Worm (Caenorhabditis elegans) whole organism, late embryonic: Measurements from ENCODE around the gene F28C10.3.

Source experiments
- C38D4.7 ChIP-seq: fragments of 200-800 bp; sonication (Bioruptor generic); optimal IDR thresholded peaks from 2 replicates; lab custom pipeline; 2018; ENCODE audit warnings: mild to moderate bottlenecking, missing genetic modification characterization, moderate library complexity, missing compliant biosample characterization
- F13H6.1 ChIP-seq: sonication (generic microtip); optimal IDR thresholded peaks from 2 replicates; lab custom pipeline; 2016; ENCODE audit warnings: missing genetic modification characterization, missing compliant biosample characterization
- K02D7.2 ChIP-seq: sonication (generic microtip); optimal IDR thresholded peaks from 2 replicates; lab custom pipeline; 2017; ENCODE audit warnings: mild to moderate bottlenecking, missing genetic modification characterization, missing compliant biosample characterization
- K09A11.1 ChIP-seq: sonication (generic microtip); optimal IDR thresholded peaks from 2 replicates; lab custom pipeline; 2017; ENCODE audit warnings: antibody characterized with exemption, mild to moderate bottlenecking, missing genetic modification characterization, missing compliant biosample characterization; ENCODE audit not compliant: insufficient read depth
- T23F11.4 ChIP-seq: fragments of 200-800 bp; sonication (Bioruptor generic); optimal IDR thresholded peaks from 2 replicates; lab custom pipeline; 2018; ENCODE audit warnings: mild to moderate bottlenecking, missing genetic modification characterization, missing compliant biosample characterization
- Y22D7AL.16 ChIP-seq: sonication (generic microtip); optimal IDR thresholded peaks from 2 replicates; lab custom pipeline; 2016; ENCODE audit warnings: missing genetic modification characterization, missing compliant biosample characterization
- ahr-1 ChIP-seq: sonication (generic microtip); optimal IDR thresholded peaks from 2 replicates; lab custom pipeline; 2016; ENCODE audit warnings: missing genetic modification characterization, missing compliant biosample characterization
- ama-1 ChIP-seq: fragments of 150-350 bp; optimal IDR thresholded peaks from 2 replicates; lab custom pipeline; 2014
- ceh-14 ChIP-seq: sonication (generic microtip); optimal IDR thresholded peaks from 2 replicates; lab custom pipeline; 2016; ENCODE audit warnings: missing genotype, missing genetic modification characterization, missing compliant biosample characterization
- ceh-19 ChIP-seq: fragments of 200-800 bp; sonication (Bioruptor generic); optimal IDR thresholded peaks from 2 replicates; lab custom pipeline; 2018; ENCODE audit warnings: mild to moderate bottlenecking, missing genetic modification characterization, missing compliant biosample characterization
- ceh-2 ChIP-seq: sonication (generic microtip); optimal IDR thresholded peaks from 2 replicates; lab custom pipeline; 2016; ENCODE audit warnings: missing genotype, missing genetic modification characterization, missing compliant biosample characterization
- ceh-22 ChIP-seq: sonication (generic microtip); optimal IDR thresholded peaks from 2 replicates; lab custom pipeline; 2017; ENCODE audit warnings: missing biosample characterization, missing genetic modification characterization
- ceh-24 ChIP-seq: sonication (generic microtip); optimal IDR thresholded peaks from 2 replicates; lab custom pipeline; 2016; ENCODE audit warnings: mild to moderate bottlenecking, missing genetic modification characterization, missing compliant biosample characterization
- ceh-30 ChIP-seq: fragments of 150-350 bp; optimal IDR thresholded peaks from 2 replicates; lab custom pipeline; 2014; ENCODE audit warnings: missing biosample characterization, missing genetic modification characterization
- ceh-34 ChIP-seq: sonication (generic microtip); optimal IDR thresholded peaks from 2 replicates; lab custom pipeline; 2016; ENCODE audit warnings: mild to moderate bottlenecking, missing genetic modification characterization, missing compliant biosample characterization
- ceh-45 ChIP-seq: fragments of 200-800 bp; sonication (Bioruptor generic); IDR thresholded peaks from 2 replicates; pipeline ENCODE4 v1.3.6; 2022; ENCODE audit warnings: missing genetic modification reagents, missing genetic modification characterization, missing compliant biosample characterization
- ceh-48 ChIP-seq: sonication (generic microtip); optimal IDR thresholded peaks from 2 replicates; lab custom pipeline; 2016; ENCODE audit warnings: missing genetic modification characterization, inconsistent platforms, missing compliant biosample characterization
- ceh-9 ChIP-seq: sonication (generic microtip); optimal IDR thresholded peaks from 2 replicates; lab custom pipeline; 2016; ENCODE audit warnings: mild to moderate bottlenecking, missing genetic modification characterization, inconsistent platforms, missing compliant biosample characterization
- che-1 ChIP-seq: sonication (generic microtip); optimal IDR thresholded peaks from 2 replicates; lab custom pipeline; 2016; ENCODE audit warnings: mild to moderate bottlenecking, missing genetic modification characterization, missing compliant biosample characterization
- dmd-4 ChIP-seq: sonication (generic microtip); optimal IDR thresholded peaks from 2 replicates; lab custom pipeline; 2016; ENCODE audit warnings: borderline replicate concordance, missing genetic modification characterization, missing compliant biosample characterization
- dve-1 ChIP-seq: sonication (generic microtip); optimal IDR thresholded peaks from 2 replicates; lab custom pipeline; 2017; ENCODE audit warnings: antibody characterized with exemption, mild to moderate bottlenecking, missing genetic modification characterization, missing compliant biosample characterization
- elt-2 ChIP-seq: sonication (generic microtip); optimal IDR thresholded peaks from 2 replicates; lab custom pipeline; 2016; ENCODE audit warnings: missing genetic modification reagents, missing genetic modification characterization, missing compliant biosample characterization
- ets-4 ChIP-seq: sonication (generic microtip); optimal IDR thresholded peaks from 2 replicates; lab custom pipeline; 2016; ENCODE audit warnings: missing genetic modification characterization, missing compliant biosample characterization
- fkh-10 ChIP-seq: fragments of 150-350 bp; optimal IDR thresholded peaks from 2 replicates; lab custom pipeline; 2014; ENCODE audit warnings: missing biosample characterization, missing genetic modification reagents, missing genetic modification characterization
- fkh-6 ChIP-seq: sonication (generic microtip); optimal IDR thresholded peaks from 2 replicates; lab custom pipeline; 2016; ENCODE audit warnings: missing genetic modification characterization, missing compliant biosample characterization
- gmeb-2 ChIP-seq: sonication (generic microtip); optimal IDR thresholded peaks from 2 replicates; lab custom pipeline; 2016; ENCODE audit warnings: missing genetic modification characterization, inconsistent platforms, missing compliant biosample characterization
- hlh-13 ChIP-seq: fragments of 200-800 bp; sonication (Bioruptor generic); optimal IDR thresholded peaks from 2 replicates; lab custom pipeline; 2018; ENCODE audit warnings: mild to moderate bottlenecking, missing genetic modification characterization, missing compliant biosample characterization
- hlh-15 ChIP-seq: sonication (generic microtip); optimal IDR thresholded peaks from 2 replicates; lab custom pipeline; 2016; ENCODE audit warnings: missing genetic modification characterization, missing compliant biosample characterization
- hlh-6 ChIP-seq: sonication (generic microtip); optimal IDR thresholded peaks from 2 replicates; lab custom pipeline; 2016; ENCODE audit warnings: missing genotype, missing genetic modification characterization, missing compliant biosample characterization
- hlh-8 ChIP-seq: sonication (generic microtip); optimal IDR thresholded peaks from 2 replicates; lab custom pipeline; 2016; ENCODE audit warnings: missing genotype, missing genetic modification characterization, missing compliant biosample characterization
- lim-6 ChIP-seq: sonication (generic microtip); optimal IDR thresholded peaks from 2 replicates; lab custom pipeline; 2016; ENCODE audit warnings: missing genetic modification characterization, missing compliant biosample characterization
- lin-11 ChIP-seq: fragments of 200-800 bp; sonication (Bioruptor generic); optimal IDR thresholded peaks from 2 replicates; lab custom pipeline; 2018; ENCODE audit warnings: mild to moderate bottlenecking, missing genetic modification characterization, missing compliant biosample characterization
- madf-2 ChIP-seq: sonication (generic microtip); optimal IDR thresholded peaks from 2 replicates; lab custom pipeline; 2017; ENCODE audit warnings: missing genetic modification characterization, missing compliant biosample characterization
- nhr-11 ChIP-seq: fragments of 150-350 bp; optimal IDR thresholded peaks from 2 replicates; lab custom pipeline; 2014; ENCODE audit warnings: missing biosample characterization, missing genetic modification characterization
- odd-2 ChIP-seq: sonication (generic microtip); optimal IDR thresholded peaks from 2 replicates; lab custom pipeline; 2017; ENCODE audit warnings: antibody characterized with exemption, mild to moderate bottlenecking, missing genetic modification characterization, missing compliant biosample characterization
- pag-3 ChIP-seq: sonication (generic microtip); optimal IDR thresholded peaks from 2 replicates; lab custom pipeline; 2016; ENCODE audit warnings: missing compliant biosample characterization, missing genetic modification characterization, borderline replicate concordance
- pat-9 ChIP-seq: fragments of 200-800 bp; sonication (Bioruptor generic); optimal IDR thresholded peaks from 2 replicates; lab custom pipeline; 2018; ENCODE audit warnings: mild to moderate bottlenecking, missing genetic modification characterization, moderate library complexity, missing compliant biosample characterization
- pax-1 ChIP-seq: fragments of 150-350 bp; optimal IDR thresholded peaks from 2 replicates; lab custom pipeline; 2014; ENCODE audit warnings: missing biosample characterization, missing genetic modification characterization
- pha-2 ChIP-seq: sonication (generic microtip); optimal IDR thresholded peaks from 2 replicates; lab custom pipeline; 2017; ENCODE audit warnings: mild to moderate bottlenecking, missing genetic modification characterization, missing compliant biosample characterization
- pqm-1 ChIP-seq: sonication (generic microtip); optimal IDR thresholded peaks from 2 replicates; lab custom pipeline; 2016; ENCODE audit warnings: missing genetic modification characterization, missing compliant biosample characterization
- pros-1 ChIP-seq: fragments of 150-350 bp; optimal IDR thresholded peaks from 2 replicates; lab custom pipeline; 2014; ENCODE audit warnings: missing biosample characterization, missing genetic modification reagents, missing genetic modification characterization
- rnt-1 ChIP-seq: sonication (generic microtip); optimal IDR thresholded peaks from 2 replicates; lab custom pipeline; 2016; ENCODE audit warnings: missing genetic modification characterization, missing compliant biosample characterization
- sdc-2 ChIP-seq: sonication (generic microtip); optimal IDR thresholded peaks from 2 replicates; lab custom pipeline; 2016; ENCODE audit warnings: missing genotype, missing genetic modification characterization, missing compliant biosample characterization
- sox-2 ChIP-seq: fragments of 200-800 bp; sonication (Bioruptor generic); IDR thresholded peaks from 2 replicates; pipeline ENCODE4 v1.3.6; 2022; ENCODE audit warnings: missing genetic modification reagents, missing genetic modification characterization, missing compliant biosample characterization
- sox-4 ChIP-seq: sonication (generic microtip); optimal IDR thresholded peaks from 2 replicates; lab custom pipeline; 2017; ENCODE audit warnings: mild to moderate bottlenecking, missing genetic modification characterization, inconsistent platforms, missing compliant biosample characterization
- tbx-2 ChIP-seq: sonication (generic microtip); optimal IDR thresholded peaks from 2 replicates; lab custom pipeline; 2016; ENCODE audit warnings: missing genetic modification characterization, missing compliant biosample characterization
- tbx-7 ChIP-seq: sonication (generic microtip); optimal IDR thresholded peaks from 2 replicates; lab custom pipeline; 2016; ENCODE audit warnings: missing genotype, missing genetic modification characterization, missing compliant biosample characterization
- ttx-3 ChIP-seq: sonication (generic microtip); optimal IDR thresholded peaks from 2 replicates; lab custom pipeline; 2016; ENCODE audit warnings: missing genetic modification reagents, missing genetic modification characterization, missing compliant biosample characterization
- unc-3 ChIP-seq, 2 experiments: fragments of 200-800 bp in 1 of 2; sonication (Bioruptor generic) in 1 of 2; sonication (generic microtip) in 1 of 2; conservative IDR thresholded peaks in 1 of 2; optimal IDR thresholded peaks in 1 of 2; 2 replicates each; pipeline versions ENCODE4 v1.3.6 to Lab custom; 2016 to 2022; ENCODE audit warnings: missing compliant biosample characterization in 2 of 2, missing genetic modification characterization in 2 of 2, missing genetic modification reagents in 1 of 2
- unc-55 ChIP-seq: sonication (generic microtip); optimal IDR thresholded peaks from 2 replicates; lab custom pipeline; 2017; ENCODE audit warnings: missing biosample characterization, missing genetic modification reagents, missing genetic modification characterization
- unc-86 ChIP-seq: sonication (generic microtip); optimal IDR thresholded peaks from 2 replicates; lab custom pipeline; 2016; ENCODE audit warnings: missing genetic modification characterization, missing compliant biosample characterization
- ztf-16 ChIP-seq: sonication (generic microtip); optimal IDR thresholded peaks from 2 replicates; lab custom pipeline; 2017; ENCODE audit warnings: missing genetic modification characterization, missing compliant biosample characterization

The F28C10.3 gene

DNA sequence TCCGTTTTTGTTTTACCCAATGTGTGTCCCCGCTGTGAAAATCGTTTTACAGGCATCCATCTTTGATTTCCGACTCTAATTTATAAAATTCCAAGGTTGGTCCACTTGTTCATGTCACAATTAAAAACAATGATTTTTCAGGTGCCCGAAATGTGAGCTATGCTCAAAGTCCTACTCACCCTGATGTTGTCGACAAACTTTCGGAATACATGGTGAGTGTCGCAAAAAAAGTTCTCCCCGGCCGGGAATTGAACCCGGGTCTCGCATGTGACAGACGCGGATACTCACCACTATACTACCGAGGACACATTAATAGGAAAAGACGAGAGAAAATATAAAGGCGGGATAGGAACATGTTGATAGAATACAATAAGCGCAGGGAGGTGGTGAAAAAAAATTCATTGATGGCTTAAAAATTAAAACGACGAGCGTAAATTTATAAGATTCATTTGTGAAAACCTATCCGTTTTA is 46.0 kb downstream of the F28C10.3 start, which contains the start of gene egl-17:
egl-17 (plus strand) TSS at position 51 of the 471 bp plus-strand sequence.
- peak; percentile 93 for TF ChIP-seq hlh-15 (tag; lab: Kevin White, UChicago)
- TF ChIP-seq che-1, result peak; percentile 94
- TF ChIP-seq pag-3 (tag; lab: Kevin White, UChicago), result peak; percentile 75
- TF ChIP-seq pax-1 (tag; lab: Kevin White, UChicago), result no peak
- no peak for TF ChIP-seq ama-1 (lab: Kevin White, UChicago)
- no peak for TF ChIP-seq pros-1 (tag; lab: Kevin White, UChicago)
- TF ChIP-seq lim-6 (tag; lab: Kevin White, UChicago), result peak; percentile 89
- TF ChIP-seq ceh-14 (tag; lab: Kevin White, UChicago), result peak; percentile 93
- TF ChIP-seq dve-1 (tag; lab: Kevin White, UChicago), result peak; percentile 84
- TF ChIP-seq K02D7.2 (tag; lab: Kevin White, UChicago), result peak; percentile 92
- peak; percentile 96 for TF ChIP-seq rnt-1 (tag; lab: Kevin White, UChicago)
- no peak for TF ChIP-seq ceh-22 (tag; lab: Kevin White, UChicago)
- TF ChIP-seq ceh-9 (tag; lab: Kevin White, UChicago), result peak; percentile 48
- peak; percentile 90 for TF ChIP-seq pha-2 (tag; lab: Kevin White, UChicago)
- peak; percentile 87 for TF ChIP-seq ceh-2 (tag; lab: Kevin White, UChicago)
- peak; percentile 95 for TF ChIP-seq sdc-2 (tag; lab: Kevin White, UChicago)
- TF ChIP-seq fkh-6 (tag; lab: Kevin White, UChicago), result peak; percentile 92
- peak; percentile 90 for TF ChIP-seq madf-2
- peak; percentile 87 for TF ChIP-seq ahr-1 (tag; lab: Kevin White, UChicago)
- TF ChIP-seq fkh-10 (GFP tag; lab: Kevin White, UChicago), result peak; percentile 61
- TF ChIP-seq hlh-6, result peak; percentile 92
- TF ChIP-seq gmeb-2 (tag; lab: Kevin White, UChicago), result peak; percentile 91
- peak; percentile 78 for TF ChIP-seq ceh-48 (tag; lab: Kevin White, UChicago)
- TF ChIP-seq unc-3 (GFP tag; conservative IDR thresholded peaks at IDR 0.05; lab: Robert Waterston, UW), result peak; percentile 92
- peak; percentile 90 for TF ChIP-seq unc-3 (tag; optimal IDR thresholded peaks at IDR 0.05; lab: Kevin White, UChicago)
- peak; percentile 94 for TF ChIP-seq elt-2 (tag; lab: Kevin White, UChicago)
- peak; percentile 92 for TF ChIP-seq pat-9 (tag; lab: Kevin White, UChicago)
- peak; percentile 96 for TF ChIP-seq ceh-19 (GFP tag; lab: Kevin White, UChicago)
- TF ChIP-seq unc-86 (tag; lab: Kevin White, UChicago), result peak; percentile 83
- peak; percentile 89 for TF ChIP-seq hlh-8
- TF ChIP-seq ceh-34 (tag; lab: Kevin White, UChicago), result peak; percentile 90
- TF ChIP-seq T23F11.4, result peak; percentile 91
- peak; percentile 76 for TF ChIP-seq ets-4
- TF ChIP-seq ceh-24 (tag; lab: Kevin White, UChicago), result peak; percentile 81
- TF ChIP-seq F13H6.1 (tag; lab: Kevin White, UChicago), result peak; percentile 91
- TF ChIP-seq sox-2 (GFP tag; lab: Robert Waterston, UW), result peak; percentile 86
- peak; percentile 89 for TF ChIP-seq ceh-45 (GFP tag; lab: Robert Waterston, UW)
- TF ChIP-seq pqm-1, result peak; percentile 71
- TF ChIP-seq nhr-11 (tag; lab: Kevin White, UChicago), result no peak
- TF ChIP-seq K09A11.1 (tag; lab: Kevin White, UChicago), result peak; percentile 81
- peak; percentile 77 for TF ChIP-seq hlh-13 (GFP tag; lab: Kevin White, UChicago)
- TF ChIP-seq ceh-30, result no peak
- peak; percentile 90 for TF ChIP-seq ttx-3 (tag; lab: Kevin White, UChicago)
- peak; percentile 96 for TF ChIP-seq dmd-4 (tag; lab: Kevin White, UChicago)
- peak; percentile 87 for TF ChIP-seq ztf-16 (tag; lab: Kevin White, UChicago)
- TF ChIP-seq sox-4, result peak; percentile 93
- TF ChIP-seq odd-2 (tag; lab: Kevin White, UChicago), result peak; percentile 73
- no peak for TF ChIP-seq unc-55 (GFP tag; lab: Kevin White, UChicago)
- TF ChIP-seq tbx-7 (tag; lab: Kevin White, UChicago), result peak; percentile 5
- peak; percentile 85 for TF ChIP-seq lin-11 (tag; lab: Kevin White, UChicago)
- peak; percentile 88 for TF ChIP-seq tbx-2 (tag; lab: Kevin White, UChicago)
- peak; percentile 86 for TF ChIP-seq Y22D7AL.16 (tag; lab: Kevin White, UChicago)
- peak; percentile 92 for TF ChIP-seq C38D4.7 (GFP tag; lab: Kevin White, UChicago)
